Worm (Caenorhabditis elegans): ENCODE results near the gene C25E10.17.

The C25E10.17 gene

DNA sequence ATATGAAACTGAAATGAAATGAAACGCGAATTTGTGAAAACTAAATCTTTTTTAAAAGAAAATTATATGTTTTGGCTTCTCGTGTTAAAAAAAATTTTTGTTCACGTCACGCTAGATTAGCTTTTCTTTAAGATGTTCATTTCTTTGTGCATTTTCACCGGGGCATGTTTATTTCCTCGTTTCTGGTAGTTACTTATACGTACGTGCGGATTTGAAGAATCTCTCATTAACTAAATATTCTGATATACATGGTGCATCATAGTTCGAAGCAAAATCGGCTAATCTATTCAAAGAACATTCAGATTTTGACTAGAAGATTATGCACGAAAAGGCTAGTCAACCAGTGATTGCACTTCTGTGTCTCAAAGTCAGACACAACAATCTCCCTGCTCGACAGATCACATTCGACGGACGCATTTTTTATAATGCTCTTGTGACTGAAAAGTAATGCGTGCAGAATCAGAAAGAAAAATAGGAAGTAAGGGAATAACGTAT is at the start of gene C25E10.17:
TSS of gene C25E10.17 (minus strand) at position 51 of the 495 bp plus-strand sequence.
- TF ChIP-seq ceh-83 (GFP tag; optimal IDR thresholded peaks at IDR 0.05) (no peak), ces-1 (GFP tag; optimal IDR thresholded peaks at IDR 0.05) (no peak), lin-32 (GFP tag; optimal IDR thresholded peaks at IDR 0.05) (no peak), pha-4 (tag; optimal IDR thresholded peaks at IDR 0.05) (no peak), tbx-8 (GFP tag; optimal IDR thresholded peaks at IDR 0.05) (no peak), elt-1 (tag; optimal IDR thresholded peaks at IDR 0.05; ENCODE audit: borderline replicate concordance, insufficient read depth) (no peak), mab-5 (tag; optimal IDR thresholded peaks at IDR 0.05) (no peak), ztf-11 (tag; optimal IDR thresholded peaks at IDR 0.05) (no peak), nhr-28 (tag; optimal IDR thresholded peaks at IDR 0.05) (no peak), elt-3 (tag; optimal IDR thresholded peaks at IDR 0.05) (no peak)

- TF ChIP-seq ham-2 (GFP tag; optimal IDR thresholded peaks at IDR 0.05) (no peak), blmp-1 (tag; optimal IDR thresholded peaks at IDR 0.05) (no peak), pha-4 (tag; optimal IDR thresholded peaks at IDR 0.05) (no peak), zip-8 (tag; optimal IDR thresholded peaks at IDR 0.05) (no peak), unc-62 (GFP tag; optimal IDR thresholded peaks at IDR 0.05) (no peak), nhr-76 (tag; optimal IDR thresholded peaks at IDR 0.05) (no peak), mep-1 (tag; optimal IDR thresholded peaks at IDR 0.05) (no peak), ces-1 (GFP tag; optimal IDR thresholded peaks at IDR 0.05) (no peak), ztf-11 (tag; optimal IDR thresholded peaks at IDR 0.05) (no peak), nhr-28 (tag; optimal IDR thresholded peaks at IDR 0.05) (no peak), tbx-8 (GFP tag; optimal IDR thresholded peaks at IDR 0.05) (no peak), nhr-12 (tag; optimal IDR thresholded peaks at IDR 0.05) (no peak), unc-39 (tag; optimal IDR thresholded peaks at IDR 0.05) (no peak), mab-5 (tag; optimal IDR thresholded peaks at IDR 0.05) (no peak)
These were observed 49.3 kb upstream of the C25E10.17 start for ce11 chrV:9096674-9097073.

ce11 chrV:9095613-9096317 is 48.4 kb upstream of the C25E10.17 start, which contains the start of gene F21C10.10:
Gene F21C10.10, plus strand, starts transcription at chrV:9096267.
- TF ChIP-seq lin-13 (tag; optimal IDR thresholded peaks at IDR 0.05) (no peak), mls-2 (tag; optimal IDR thresholded peaks at IDR 0.05) (no peak), bed-3 (GFP tag; optimal IDR thresholded peaks at IDR 0.05) (no peak), ham-2 (GFP tag; optimal IDR thresholded peaks at IDR 0.05) (no peak), sem-2 (GFP tag; optimal IDR thresholded peaks at IDR 0.05) (no peak), drap-1 (GFP tag; optimal IDR thresholded peaks at IDR 0.05) (peak; percentile 29), M03D4.4 (tag; optimal IDR thresholded peaks at IDR 0.05) (no peak), pha-4 (tag; optimal IDR thresholded peaks at IDR 0.05) (peak; percentile 61), mab-5 (tag; optimal IDR thresholded peaks at IDR 0.05) (no peak), elt-1 (tag; optimal IDR thresholded peaks at IDR 0.05; ENCODE audit: borderline replicate concordance, insufficient read depth) (peak; percentile 49), lsy-2 (tag; optimal IDR thresholded peaks at IDR 0.05) (peak; percentile 28), ztf-11 (tag; optimal IDR thresholded peaks at IDR 0.05) (no peak), elt-3 (tag; optimal IDR thresholded peaks at IDR 0.05) (no peak), zip-8 (tag; optimal IDR thresholded peaks at IDR 0.05) (no peak), ceh-43 (GFP tag; optimal IDR thresholded peaks at IDR 0.05) (no peak), nhr-76 (tag; optimal IDR thresholded peaks at IDR 0.05) (no peak), ces-1 (GFP tag; optimal IDR thresholded peaks at IDR 0.05) (peak; percentile 64), mep-1 (tag; optimal IDR thresholded peaks at IDR 0.05) (peak; percentile 62), nhr-28 (tag; optimal IDR thresholded peaks at IDR 0.05) (no peak), nhr-2 (tag; optimal IDR thresholded peaks at IDR 0.05) (peak; percentile 72), nhr-237 (tag; optimal IDR thresholded peaks at IDR 0.05) (peak; percentile 6), tbx-8 (GFP tag; optimal IDR thresholded peaks at IDR 0.05) (no peak), flh-1 (GFP tag; optimal IDR thresholded peaks at IDR 0.05) (no peak), unc-39 (tag; optimal IDR thresholded peaks at IDR 0.05) (no peak), nhr-12 (tag; optimal IDR thresholded peaks at IDR 0.05) (no peak), lin-32 (GFP tag; optimal IDR thresholded peaks at IDR 0.05) (no peak), cnd-1 (tag; optimal IDR thresholded peaks at IDR 0.05) (peak; percentile 6), unc-120 (tag; optimal IDR thresholded peaks at IDR 0.05; ENCODE audit: poor library complexity, severe bottlenecking) (peak; percentile 74), hlh-1 (tag; optimal IDR thresholded peaks at IDR 0.05) (peak; percentile 88), ceh-83 (GFP tag; optimal IDR thresholded peaks at IDR 0.05) (no peak), snpc-4 (tag; optimal IDR thresholded peaks at IDR 0.05) (no peak), unc-62 (GFP tag; optimal IDR thresholded peaks at IDR 0.05) (peak; percentile 87), ceh-39 (tag; optimal IDR thresholded peaks at IDR 0.05) (peak; percentile 59)
